Worm (Caenorhabditis elegans) whole organism, late embryonic: Measurements from ENCODE around the gene hot-3.

Experiments used
- F13H6.1 ChIP-seq: sonication (generic microtip); optimal IDR thresholded peaks from 2 replicates; lab custom pipeline; 2016; ENCODE audit warnings: missing genetic modification characterization, missing compliant biosample characterization
- ahr-1 ChIP-seq: sonication (generic microtip); optimal IDR thresholded peaks from 2 replicates; lab custom pipeline; 2016; ENCODE audit warnings: missing genetic modification characterization, missing compliant biosample characterization
- ceh-19 ChIP-seq: fragments of 200-800 bp; sonication (Bioruptor generic); optimal IDR thresholded peaks from 2 replicates; lab custom pipeline; 2018; ENCODE audit warnings: mild to moderate bottlenecking, missing genetic modification characterization, missing compliant biosample characterization
- ceh-2 ChIP-seq: sonication (generic microtip); optimal IDR thresholded peaks from 2 replicates; lab custom pipeline; 2016; ENCODE audit warnings: missing genotype, missing genetic modification characterization, missing compliant biosample characterization
- che-1 ChIP-seq: sonication (generic microtip); optimal IDR thresholded peaks from 2 replicates; lab custom pipeline; 2016; ENCODE audit warnings: mild to moderate bottlenecking, missing genetic modification characterization, missing compliant biosample characterization
- fkh-10 ChIP-seq: fragments of 150-350 bp; optimal IDR thresholded peaks from 2 replicates; lab custom pipeline; 2014; ENCODE audit warnings: missing biosample characterization, missing genetic modification reagents, missing genetic modification characterization
- nhr-232 ChIP-seq: sonication (generic microtip); optimal IDR thresholded peaks from 2 replicates; lab custom pipeline; 2016; ENCODE audit warnings: missing genetic modification characterization, missing compliant biosample characterization
- pat-9 ChIP-seq: fragments of 200-800 bp; sonication (Bioruptor generic); optimal IDR thresholded peaks from 2 replicates; lab custom pipeline; 2018; ENCODE audit warnings: mild to moderate bottlenecking, missing genetic modification characterization, moderate library complexity, missing compliant biosample characterization
- sox-2 ChIP-seq: fragments of 200-800 bp; sonication (Bioruptor generic); IDR thresholded peaks from 2 replicates; pipeline ENCODE4 v1.3.6; 2022; ENCODE audit warnings: missing genetic modification reagents, missing genetic modification characterization, missing compliant biosample characterization
- sox-4 ChIP-seq: sonication (generic microtip); optimal IDR thresholded peaks from 2 replicates; lab custom pipeline; 2017; ENCODE audit warnings: mild to moderate bottlenecking, missing genetic modification characterization, inconsistent platforms, missing compliant biosample characterization
- unc-55 ChIP-seq: sonication (generic microtip); optimal IDR thresholded peaks from 2 replicates; lab custom pipeline; 2017; ENCODE audit warnings: missing biosample characterization, missing genetic modification reagents, missing genetic modification characterization
- ztf-16 ChIP-seq: sonication (generic microtip); optimal IDR thresholded peaks from 2 replicates; lab custom pipeline; 2017; ENCODE audit warnings: missing genetic modification characterization, missing compliant biosample characterization

DNA sequence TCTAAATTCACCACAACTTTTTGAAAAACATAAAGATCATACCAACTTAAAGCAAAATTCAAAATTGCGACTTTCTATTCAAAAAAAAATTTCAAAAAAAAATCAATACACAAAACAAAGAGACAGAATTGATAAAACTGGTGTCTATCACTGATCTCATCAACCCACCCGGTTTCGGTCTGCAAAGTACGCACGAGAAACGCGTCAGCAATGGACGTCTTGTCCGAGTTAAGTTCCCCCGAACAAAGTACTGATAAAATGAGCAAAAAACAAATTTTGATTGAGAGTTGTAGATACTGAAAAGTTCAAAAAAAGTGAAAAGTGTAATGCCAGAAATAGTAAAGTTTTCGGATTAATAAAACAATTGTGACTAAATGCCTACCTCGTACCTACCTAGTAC is 26.5 kb upstream of the hot-3 start:
- TF ChIP-seq nhr-232, result no peak
- TF ChIP-seq F13H6.1 (tag; lab: Kevin White, UChicago), result no peak
- no peak for TF ChIP-seq sox-2 (GFP tag; lab: Robert Waterston, UW)
- no peak for TF ChIP-seq sox-4 (tag; lab: Kevin White, UChicago)
- TF ChIP-seq che-1 (tag; lab: Kevin White, UChicago), result no peak
- TF ChIP-seq ahr-1 (tag; lab: Kevin White, UChicago), result no peak
- no peak for TF ChIP-seq ceh-2 (tag; lab: Kevin White, UChicago)
- TF ChIP-seq ztf-16 (tag; lab: Kevin White, UChicago), result no peak
- TF ChIP-seq ceh-19 (GFP tag; lab: Kevin White, UChicago), result no peak
- no peak for TF ChIP-seq unc-55 (GFP tag; lab: Kevin White, UChicago)
- TF ChIP-seq fkh-10, result no peak
- no peak for TF ChIP-seq pat-9 (tag; lab: Kevin White, UChicago)
